Fruit fly (Drosophila melanogaster): ENCODE measurements around the gene AP-1-2beta.
A peak's percentile ranks its signal among the peaks of the same experiment; 100 is the strongest.

dm6 chrX:19745908-19746604 lies 15.3 kb downstream of the AP-1-2beta start, which contains the start of gene parvin:
- no peak for TF ChIP-seq svp (GFP tag)
- TF ChIP-seq Hr39 (GFP tag; optimal IDR thresholded peaks at IDR 0.05) = no peak
- no peak for TF ChIP-seq CG16779 (tag; optimal IDR thresholded peaks at IDR 0.05)
- no peak for TF ChIP-seq CG8632 (GFP tag; optimal IDR thresholded peaks at IDR 0.05)
- no peak for TF ChIP-seq CG6792 (GFP tag; optimal IDR thresholded peaks at IDR 0.05)
- TF ChIP-seq ss (GFP tag; optimal IDR thresholded peaks at IDR 0.05) = no peak
- TF ChIP-seq pdm3 (GFP tag; optimal IDR thresholded peaks at IDR 0.05) = no peak
- no peak for TF ChIP-seq Smox (GFP tag; optimal IDR thresholded peaks at IDR 0.05)
- TF ChIP-seq Eip78C (GFP tag) = peak; percentile 56
- no peak for TF ChIP-seq topi (GFP tag; optimal IDR thresholded peaks at IDR 0.05)
- no peak for TF ChIP-seq spab (GFP tag; optimal IDR thresholded peaks at IDR 0.05)
- no peak for TF ChIP-seq fkh (GFP tag; optimal IDR thresholded peaks at IDR 0.05)
- no peak for TF ChIP-seq CG1621 (tag; optimal IDR thresholded peaks at IDR 0.05)

All from whole organism, prepupa.